Worm (Caenorhabditis elegans) whole organism, L3 larva: ENCODE data around the gene F08F3.4.
A peak's percentile ranks its signal among the peaks of the same experiment; 100 is the strongest.

Experiments used
- ZK546.5 ChIP-seq: sonication (generic microtip); optimal IDR thresholded peaks from 2 replicates; lab custom pipeline; 2017; ENCODE audit warnings: missing biosample characterization, missing genetic modification characterization
- aly-2 ChIP-seq: fragments of 150-350 bp; optimal IDR thresholded peaks from 2 replicates; lab custom pipeline; 2014; ENCODE audit warnings: missing biosample characterization, missing genetic modification characterization
- ama-1 ChIP-seq: fragments of 150-350 bp; optimal IDR thresholded peaks from 2 replicates; lab custom pipeline; 2018
- ceh-16 ChIP-seq: sonication (generic microtip); optimal IDR thresholded peaks from 2 replicates; lab custom pipeline; 2017; ENCODE audit warnings: missing biosample characterization, missing genetic modification characterization
- ceh-28 ChIP-seq: fragments of 150-350 bp; optimal IDR thresholded peaks from 2 replicates; lab custom pipeline; 2014; ENCODE audit warnings: missing biosample characterization, missing genetic modification reagents, missing genetic modification characterization
- ceh-9 ChIP-seq: sonication (generic microtip); optimal IDR thresholded peaks from 2 replicates; lab custom pipeline; 2018; ENCODE audit warnings: missing biosample characterization, missing genetic modification characterization
- daf-12 ChIP-seq: fragments of 150-350 bp; optimal IDR thresholded peaks from 2 replicates; lab custom pipeline; 2014; ENCODE audit warnings: missing biosample characterization, missing genetic modification reagents, missing genetic modification characterization
- elt-1 ChIP-seq: fragments of 150-350 bp; optimal IDR thresholded peaks from 2 replicates; lab custom pipeline; 2014; ENCODE audit warnings: missing biosample characterization, missing genetic modification characterization
- elt-3 ChIP-seq, 3 experiments: fragments of 150-350 bp in 1 of 3; sonication (generic microtip) in 2 of 3; optimal IDR thresholded peaks; 2 replicates in 2 of 3; 4 replicates in 1 of 3; lab custom pipeline; 2014 to 2017; ENCODE audit warnings: missing biosample characterization in 3 of 3, missing genetic modification characterization in 3 of 3
- fkh-10 ChIP-seq: sonication (generic microtip); optimal IDR thresholded peaks from 2 replicates; lab custom pipeline; 2017; ENCODE audit warnings: missing biosample characterization, missing genetic modification reagents, missing genetic modification characterization
- hmg-11 ChIP-seq: sonication (generic microtip); optimal IDR thresholded peaks from 2 replicates; lab custom pipeline; 2016; ENCODE audit warnings: missing genetic modification characterization, missing compliant biosample characterization
- jun-1 ChIP-seq: fragments of 150-350 bp; optimal IDR thresholded peaks from 2 replicates; lab custom pipeline; 2014; ENCODE audit warnings: missing biosample characterization, missing genetic modification reagents, missing genetic modification characterization
- lin-39 ChIP-seq: fragments of 150-350 bp; optimal IDR thresholded peaks from 2 replicates; lab custom pipeline; 2018; ENCODE audit warnings: missing biosample characterization, missing genetic modification reagents, missing genetic modification characterization
- lsy-12 ChIP-seq: sonication (generic microtip); optimal IDR thresholded peaks from 2 replicates; lab custom pipeline; 2016; ENCODE audit warnings: mild to moderate bottlenecking, missing genetic modification characterization, missing compliant biosample characterization
- mml-1 ChIP-seq: fragments of 150-350 bp; sonication (generic microtip); optimal IDR thresholded peaks from 3 replicates; lab custom pipeline; 2014; ENCODE audit warnings: missing biosample characterization, missing genetic modification characterization
- nfya-1 ChIP-seq: sonication (generic microtip); optimal IDR thresholded peaks from 2 replicates; lab custom pipeline; 2017; ENCODE audit warnings: missing genetic modification characterization, mild to moderate bottlenecking, missing compliant biosample characterization, antibody characterized with exemption, moderate library complexity; ENCODE audit not compliant: insufficient read depth
- nhr-237 ChIP-seq: fragments of 150-350 bp; optimal IDR thresholded peaks from 2 replicates; lab custom pipeline; 2014; ENCODE audit warnings: missing biosample characterization, missing genetic modification characterization
- nhr-28 ChIP-seq: fragments of 150-350 bp; optimal IDR thresholded peaks from 2 replicates; lab custom pipeline; 2014; ENCODE audit warnings: missing biosample characterization, missing genetic modification characterization
- nhr-43 ChIP-seq: sonication (generic microtip); optimal IDR thresholded peaks from 2 replicates; lab custom pipeline; 2016; ENCODE audit warnings: mild to moderate bottlenecking, missing genetic modification characterization, missing compliant biosample characterization; ENCODE audit not compliant: poor library complexity, severe bottlenecking
- nhr-67 ChIP-seq: fragments of 150-350 bp; optimal IDR thresholded peaks from 2 replicates; lab custom pipeline; 2014; ENCODE audit warnings: missing biosample characterization, missing genetic modification characterization
- nhr-76 ChIP-seq: fragments of 150-350 bp; sonication (generic microtip); optimal IDR thresholded peaks from 5 replicates; lab custom pipeline; 2014; ENCODE audit warnings: missing biosample characterization, missing genetic modification characterization
- snpc-4 ChIP-seq: fragments of 150-350 bp; optimal IDR thresholded peaks from 2 replicates; lab custom pipeline; 2014; ENCODE audit warnings: missing biosample characterization, missing genetic modification characterization
- unc-39 ChIP-seq: sonication (generic microtip); optimal IDR thresholded peaks from 4 replicates; lab custom pipeline; 2017; ENCODE audit warnings: missing biosample characterization, missing genetic modification characterization
- zag-1 ChIP-seq: fragments of 150-350 bp; optimal IDR thresholded peaks from 2 replicates; lab custom pipeline; 2014; ENCODE audit warnings: missing biosample characterization, missing genetic modification characterization

F08F3.4 gene

ce11 chrV:5453615-5454014 is 42.9 kb downstream of the F08F3.4 start, which contains the start of gene glc-3:
glc-3 (minus strand) TSS chrV:5453715.
- TF ChIP-seq ceh-9 (no peak), lsy-12 (tag; lab: Kevin White, UChicago) (no peak), nhr-237 (tag; lab: Kevin White, UChicago) (no peak), nhr-67 (tag; lab: Kevin White, UChicago) (no peak), unc-39 (no peak), nhr-43 (no peak)

- peak; percentile 45 for TF ChIP-seq fkh-10
- TF ChIP-seq nhr-43: no peak
Observed at ce11 chrV:5454955-5455354, 44.2 kb downstream of the F08F3.4 start.

- no peak for TF ChIP-seq hmg-11 (tag; lab: Kevin White, UChicago)
- no peak for TF ChIP-seq jun-1 (tag; lab: Kevin White, UChicago)
- TF ChIP-seq nhr-237 (tag; lab: Kevin White, UChicago): no peak
- TF ChIP-seq lin-39: no peak
- TF ChIP-seq daf-12: no peak
- TF ChIP-seq ama-1: no peak
- no peak for TF ChIP-seq nhr-76 (tag; lab: Kevin White, UChicago)
- TF ChIP-seq snpc-4 (tag; lab: Kevin White, UChicago): no peak
- no peak for TF ChIP-seq ZK546.5 (tag; lab: Kevin White, UChicago)
- no peak for TF ChIP-seq elt-3 (tag; optimal IDR thresholded peaks at IDR 0.05; lab: Kevin White, UChicago)
- no peak for TF ChIP-seq ceh-28 (tag; lab: Kevin White, UChicago)
- no peak for TF ChIP-seq elt-1 (tag; lab: Kevin White, UChicago)
- no peak for TF ChIP-seq nhr-28 (tag; lab: Kevin White, UChicago)
- TF ChIP-seq ceh-16: no peak
- no peak for TF ChIP-seq zag-1 (tag; lab: Kevin White, UChicago)
- no peak for TF ChIP-seq nfya-1
- TF ChIP-seq aly-2 (tag; lab: Kevin White, UChicago): no peak
- TF ChIP-seq mml-1 (tag; lab: Kevin White, UChicago): no peak
Observed at ce11 chrV:5459806-5460205, 49.1 kb downstream of the F08F3.4 start, which contains the start of gene ZC317.2. ZC317.2 (plus strand) TSS chrV:5460106.
